ENCODE assay signal across 5 fruit fly cellular contexts in the genomic region with DNA sequence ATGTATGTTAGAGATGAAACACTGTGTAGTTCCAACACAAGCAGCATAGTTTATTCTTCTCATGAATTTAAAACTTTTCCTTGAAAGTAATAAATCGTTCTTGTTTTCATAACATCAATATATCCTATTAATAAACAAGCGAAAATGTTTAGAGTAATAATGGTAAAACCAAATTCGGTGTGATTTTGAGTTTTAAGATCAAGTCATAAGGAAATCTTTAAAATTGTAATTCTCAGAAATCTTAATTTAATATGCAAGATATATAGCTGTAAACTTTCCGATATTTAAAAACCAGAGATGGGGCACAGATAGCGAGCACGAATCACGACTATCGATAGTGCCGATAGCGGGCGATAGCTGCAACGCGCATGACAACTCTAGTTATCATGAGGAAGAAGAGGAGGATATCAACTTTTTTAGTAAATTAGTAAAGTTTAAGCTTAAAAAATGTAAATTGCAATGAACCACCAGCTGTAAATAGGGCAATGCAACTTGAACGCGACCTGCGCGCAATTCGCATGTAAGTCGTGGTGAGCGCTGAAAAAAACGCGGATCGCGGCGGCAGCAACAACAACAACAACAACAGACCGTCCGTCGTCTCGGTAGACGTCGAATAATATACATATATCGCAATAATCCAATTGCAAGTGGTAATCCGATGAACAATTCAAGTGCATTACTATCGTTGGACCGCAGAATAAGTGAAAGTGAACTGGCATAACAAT.
A peak's percentile ranks its signal among the peaks of the same experiment; 100 is the strongest.
TF ChIP-seq lines count a peak whose summit lies in the region.

Gene Fibp, minus strand, starts transcription at position 161 of the 725 bp plus-strand sequence.
Gene Deaf1, plus strand, starts transcription at position 368 of the 725 bp plus-strand sequence.

- TF ChIP-seq CTCF in whole organism, embryonic (GFP tag; optimal IDR thresholded peaks at IDR 0.05; lab: Kevin White, UChicago): no peak

TF ChIP-seq in whole organism, adult, 20 proteins besides CTCF, POLR2A, EP300 and RAD21 (continues in another document):
- peak; percentile 79 for TF ChIP-seq bab1 (GFP tag; optimal IDR thresholded peaks at IDR 0.05; lab: Kevin White, UChicago)
- TF ChIP-seq CG11617 (GFP tag; optimal IDR thresholded peaks at IDR 0.05; lab: Kevin White, UChicago): peak; percentile 85
- TF ChIP-seq ovo (GFP tag; optimal IDR thresholded peaks at IDR 0.05; lab: Kevin White, UChicago): peak; percentile 76
- peak; percentile 40 for TF ChIP-seq Mnt (GFP tag; optimal IDR thresholded peaks at IDR 0.05; lab: Kevin White, UChicago)
- peak; percentile 87 for TF ChIP-seq CG1620 (GFP tag; optimal IDR thresholded peaks at IDR 0.05; lab: Kevin White, UChicago)
- peak; percentile 96 for TF ChIP-seq CG14711 (tag; optimal IDR thresholded peaks at IDR 0.05; lab: Kevin White, UChicago)
- TF ChIP-seq Clk (GFP tag; optimal IDR thresholded peaks at IDR 0.05; lab: Kevin White, UChicago): peak; percentile 66
- TF ChIP-seq Hr96 (GFP tag; optimal IDR thresholded peaks at IDR 0.05; lab: Kevin White, UChicago): peak; percentile 88
- TF ChIP-seq cnc (optimal IDR thresholded peaks at IDR 0.05; lab: Kevin White, UChicago): no peak
- TF ChIP-seq CG12768 (GFP tag; optimal IDR thresholded peaks at IDR 0.05; lab: Kevin White, UChicago): peak; percentile 74
- no peak for TF ChIP-seq CG5204 (GFP tag; optimal IDR thresholded peaks at IDR 0.05; lab: Kevin White, UChicago)
- TF ChIP-seq CG7045 (GFP tag; optimal IDR thresholded peaks at IDR 0.05; lab: Kevin White, UChicago): peak; percentile 76
- no peak for TF ChIP-seq kay (GFP tag; lab: Kevin White, UChicago; ENCODE audit: borderline replicate concordance)
- peak; percentile 80 for TF ChIP-seq CG7101 (tag; optimal IDR thresholded peaks at IDR 0.05; lab: Kevin White, UChicago)
- peak; percentile 43 for TF ChIP-seq tj (GFP tag; optimal IDR thresholded peaks at IDR 0.05; lab: Kevin White, UChicago)
- TF ChIP-seq CG33017 (tag; optimal IDR thresholded peaks at IDR 0.05; lab: Kevin White, UChicago): peak; percentile 65

TF ChIP-seq in whole organism, embryonic, 481 proteins besides CTCF, POLR2A, EP300 and RAD21 (continues in another document):
- TF ChIP-seq dmrt99B (tag; optimal IDR thresholded peaks at IDR 0.05; lab: Kevin White, UChicago) (no peak), CG11456 (GFP tag; IDR thresholded peaks at IDR 0.05; lab: Robert Waterston, UW) (peak; percentile 81), twi (tag; optimal IDR thresholded peaks at IDR 0.05; lab: Kevin White, UChicago) (peak; percentile 64), so (GFP tag; IDR thresholded peaks at IDR 0.05; lab: Robert Waterston, UW) (no peak), CG32532 (GFP tag; IDR thresholded peaks at IDR 0.05; lab: Robert Waterston, UW) (peak; percentile 82), CG13296 (GFP tag; optimal IDR thresholded peaks at IDR 0.05; lab: Kevin White, UChicago) (peak; percentile 42), CG13123 (GFP tag; optimal IDR thresholded peaks at IDR 0.05; lab: Kevin White, UChicago) (peak; percentile 63), CG3726 (GFP tag; IDR thresholded peaks at IDR 0.05; lab: Robert Waterston, UW) (no peak), Dfd (GFP tag; optimal IDR thresholded peaks at IDR 0.05; lab: Kevin White, UChicago) (peak in 1 of 2 experiments; percentile 39), Ada2b (GFP tag; IDR thresholded peaks at IDR 0.05; lab: Robert Waterston, UW) (peak; percentile 47; the same call in 1 of the 2 replicates), kay (GFP tag; optimal IDR thresholded peaks at IDR 0.05; lab: Kevin White, UChicago) (peak; percentile 66), HLH3B (GFP tag; IDR thresholded peaks at IDR 0.05; lab: Robert Waterston, UW) (0 out of 2 replicates have a peak, but pooled peaks have one; percentile 41), CG7928 (GFP tag; optimal IDR thresholded peaks at IDR 0.05; lab: Kevin White, UChicago) (peak; percentile 6), Gug (GFP tag; IDR thresholded peaks at IDR 0.05; lab: Robert Waterston, UW) (peak; percentile 93; the same call in 2 of the 4 replicates), oc (tag; optimal IDR thresholded peaks at IDR 0.05; lab: Kevin White, UChicago) (no peak)

TF ChIP-seq in whole organism, prepupa, 60 proteins besides CTCF, POLR2A, EP300 and RAD21 (continues in another document):
- TF ChIP-seq CG34406 (GFP tag; optimal IDR thresholded peaks at IDR 0.05; lab: Kevin White, UChicago) (peak; percentile 65), CG8119 (GFP tag; IDR thresholded peaks at IDR 0.05; lab: Robert Waterston, UW) (no peak; the same call in 2 of the 3 replicates), CG11762 (GFP tag; optimal IDR thresholded peaks at IDR 0.05; lab: Kevin White, UChicago; ENCODE audit: insufficient read depth) (peak; percentile 64), CG7368 (GFP tag; optimal IDR thresholded peaks at IDR 0.05; lab: Kevin White, UChicago) (peak; percentile 56), Ets21C (GFP tag; optimal IDR thresholded peaks at IDR 0.05; lab: Kevin White, UChicago) (peak; percentile 84), CG6163 (GFP tag; IDR thresholded peaks at IDR 0.05; lab: Robert Waterston, UW) (peak; percentile 40; the same call in 1 of the 3 replicates), acj6 (GFP tag; optimal IDR thresholded peaks at IDR 0.05; lab: Kevin White, UChicago) (peak; percentile 80), Sox102F (GFP tag; optimal IDR thresholded peaks at IDR 0.05; lab: Kevin White, UChicago) (no peak), CG6792 (GFP tag; optimal IDR thresholded peaks at IDR 0.05; lab: Kevin White, UChicago) (peak; percentile 63), Hr38 (GFP tag; optimal IDR thresholded peaks at IDR 0.05; lab: Kevin White, UChicago) (peak; percentile 9), net (GFP tag; optimal IDR thresholded peaks at IDR 0.05; lab: Kevin White, UChicago) (no peak), CG32006 (GFP tag; optimal IDR thresholded peaks at IDR 0.05; lab: Kevin White, UChicago) (no peak), Sox15 (GFP tag; optimal IDR thresholded peaks at IDR 0.05; lab: Kevin White, UChicago) (peak; percentile 72), pdm3 (GFP tag; optimal IDR thresholded peaks at IDR 0.05; lab: Kevin White, UChicago) (peak; percentile 81), Eip75B (GFP tag; optimal IDR thresholded peaks at IDR 0.05; lab: Kevin White, UChicago) (peak; percentile 71), Eip93F (GFP tag; optimal IDR thresholded peaks at IDR 0.05; lab: Kevin White, UChicago) (no peak), topi (GFP tag; optimal IDR thresholded peaks at IDR 0.05; lab: Kevin White, UChicago) (peak; percentile 77)

TF ChIP-seq in whole organism, pupa, 21 proteins besides CTCF, POLR2A, EP300 and RAD21:
- TF ChIP-seq Ets98B (GFP tag; IDR thresholded peaks at IDR 0.05; lab: Robert Waterston, UW): no peak; the same call in 1 of the 2 replicates
- no peak for TF ChIP-seq gl (tag; optimal IDR thresholded peaks at IDR 0.05; lab: Kevin White, UChicago)
- peak; percentile 51 for TF ChIP-seq CG8301 (tag; optimal IDR thresholded peaks at IDR 0.05; lab: Kevin White, UChicago)
- peak; percentile 61 for TF ChIP-seq Snoo (tag; optimal IDR thresholded peaks at IDR 0.05; lab: Kevin White, UChicago)
- TF ChIP-seq fd96Ca (GFP tag; IDR thresholded peaks at IDR 0.05; lab: Robert Waterston, UW): peak; percentile 45; the same call in 1 of the 3 replicates
- no peak for TF ChIP-seq CG13204 (GFP tag; optimal IDR thresholded peaks at IDR 0.05; lab: Kevin White, UChicago)
- TF ChIP-seq CG34367 (tag; optimal IDR thresholded peaks at IDR 0.05; lab: Kevin White, UChicago): peak; percentile 53
- 0 out of 2 replicates have a peak, but pooled peaks have one; percentile 37 for TF ChIP-seq CG32121 (GFP tag; IDR thresholded peaks at IDR 0.05; lab: Robert Waterston, UW)
- 0 out of 2 replicates have a peak, but pooled peaks have one; percentile 26 for TF ChIP-seq rn (GFP tag; IDR thresholded peaks at IDR 0.05; lab: Robert Waterston, UW)
- peak; percentile 68 for TF ChIP-seq CG15710 (tag; optimal IDR thresholded peaks at IDR 0.05; lab: Kevin White, UChicago)
- peak; percentile 51 for TF ChIP-seq CG17806 (tag; optimal IDR thresholded peaks at IDR 0.05; lab: Kevin White, UChicago)
- peak; percentile 63 for TF ChIP-seq CG9948 (tag; optimal IDR thresholded peaks at IDR 0.05; lab: Kevin White, UChicago)
- peak; percentile 66; the same call in 1 of the 3 replicates for TF ChIP-seq CG4496 (GFP tag; IDR thresholded peaks at IDR 0.05; lab: Robert Waterston, UW)
- TF ChIP-seq CG14655 (GFP tag; optimal IDR thresholded peaks at IDR 0.05; lab: Kevin White, UChicago): no peak
TF ChIP-seq in whole organism, pupa: peak in this region for 10.

TF ChIP-seq in whole organism, wandering third instar larva, 38 proteins besides CTCF, POLR2A, EP300 and RAD21 (continues in another document):
- TF ChIP-seq Sp1 (GFP tag; optimal IDR thresholded peaks at IDR 0.05; lab: Kevin White, UChicago) (peak; percentile 78), CrebA (GFP tag; optimal IDR thresholded peaks at IDR 0.05; lab: Kevin White, UChicago; ENCODE audit: borderline replicate concordance) (no peak), dl (GFP tag; optimal IDR thresholded peaks at IDR 0.05; lab: Kevin White, UChicago; ENCODE audit: insufficient read depth in 1 of 2, partially characterized antibody in 2 of 2) (no peak), dmrt93B (GFP tag; optimal IDR thresholded peaks at IDR 0.05; lab: Kevin White, UChicago) (no peak), HLH106 (tag; optimal IDR thresholded peaks at IDR 0.05; lab: Kevin White, UChicago) (peak; percentile 82), dsf (GFP tag; optimal IDR thresholded peaks at IDR 0.05; lab: Kevin White, UChicago; ENCODE audit: borderline replicate concordance) (peak; percentile 50), h (GFP tag; optimal IDR thresholded peaks at IDR 0.05; lab: Kevin White, UChicago) (peak; percentile 83), Mio (GFP tag; optimal IDR thresholded peaks at IDR 0.05; lab: Kevin White, UChicago) (peak; percentile 8), CG32264 (GFP tag; optimal IDR thresholded peaks at IDR 0.05; lab: Kevin White, UChicago) (peak; percentile 33), GATAd (GFP tag; optimal IDR thresholded peaks at IDR 0.05; lab: Kevin White, UChicago) (peak; percentile 82), psq (GFP tag; optimal IDR thresholded peaks at IDR 0.05; lab: Kevin White, UChicago) (peak; percentile 69), brk (GFP tag; optimal IDR thresholded peaks at IDR 0.05; lab: Kevin White, UChicago) (no peak), Jra (GFP tag; optimal IDR thresholded peaks at IDR 0.05; lab: Kevin White, UChicago) (peak; percentile 88), Dfd (GFP tag; optimal IDR thresholded peaks at IDR 0.05; lab: Kevin White, UChicago) (no peak), OdsH (GFP tag; optimal IDR thresholded peaks at IDR 0.05; lab: Kevin White, UChicago) (peak; percentile 78), rgr (GFP tag; optimal IDR thresholded peaks at IDR 0.05; lab: Kevin White, UChicago) (peak; percentile 79), Vsx2 (GFP tag; optimal IDR thresholded peaks at IDR 0.05; lab: Kevin White, UChicago; ENCODE audit: partially characterized antibody) (no peak), Abd-B (GFP tag; optimal IDR thresholded peaks at IDR 0.05; lab: Kevin White, UChicago) (no peak), foxo (GFP tag; optimal IDR thresholded peaks at IDR 0.05; lab: Kevin White, UChicago) (peak in 1 of 2 experiments; percentile 84), N (GFP tag; optimal IDR thresholded peaks at IDR 0.05; lab: Kevin White, UChicago) (no peak), fru (GFP tag; optimal IDR thresholded peaks at IDR 0.05; lab: Kevin White, UChicago) (peak; percentile 82), Hnf4 (GFP tag; optimal IDR thresholded peaks at IDR 0.05; lab: Kevin White, UChicago) (peak; percentile 85)
